Fruit fly (Drosophila melanogaster) whole organism, embryonic: ENCODE data around the gene Nepl12.

ENCODE experiments used
- Atf6 ChIP-seq: fragments of 200-800 bp; sonication (Bioruptor generic); IDR thresholded peaks from 2 replicates; pipeline ENCODE4 v1.3.6; 2022; ENCODE audit warnings: missing biosample characterization, missing genetic modification characterization
- CG10543 ChIP-seq: fragments of 200-800 bp; sonication (Bioruptor generic); optimal IDR thresholded peaks from 3 replicates; lab custom pipeline; 2017; ENCODE audit warnings: missing biosample characterization, mild to moderate bottlenecking, missing genetic modification characterization, moderate library complexity
- CG12236 ChIP-seq: fragments of 200-800 bp; sonication (Bioruptor generic); optimal IDR thresholded peaks from 2 replicates; lab custom pipeline; 2016; ENCODE audit warnings: missing biosample characterization, missing genetic modification characterization
- CG12769 ChIP-seq: fragments of 200-800 bp; sonication (Bioruptor generic); optimal IDR thresholded peaks from 2 replicates; lab custom pipeline; 2019; ENCODE audit warnings: missing biosample characterization, mild to moderate bottlenecking, missing genetic modification characterization, moderate library complexity
- CG13287 ChIP-seq: fragments of 200-800 bp; sonication (Bioruptor generic); IDR thresholded peaks from 2 replicates; pipeline ENCODE4 v1.3.6; 2022; ENCODE audit warnings: missing biosample characterization, missing genetic modification characterization; ENCODE audit not compliant: partially characterized antibody
- CG13894 ChIP-seq: fragments of 200-800 bp; sonication (Bioruptor generic); optimal IDR thresholded peaks from 3 replicates; lab custom pipeline; 2018; ENCODE audit warnings: missing biosample characterization, mild to moderate bottlenecking, missing genetic modification characterization, moderate library complexity
- CG14050 ChIP-seq: fragments of 200-800 bp; sonication (Bioruptor generic); IDR thresholded peaks from 3 replicates; pipeline ENCODE4 v1.3.6; 2022; ENCODE audit warnings: missing biosample characterization, missing genetic modification characterization
- CG18476 ChIP-seq: fragments of 200-800 bp; sonication (Bioruptor generic); optimal IDR thresholded peaks from 2 replicates; lab custom pipeline; 2016; ENCODE audit warnings: missing biosample characterization, mild to moderate bottlenecking, missing genetic modification characterization
- CG33213 ChIP-seq: fragments of 200-800 bp; sonication (Bioruptor generic); optimal IDR thresholded peaks from 3 replicates; lab custom pipeline; 2016; ENCODE audit warnings: missing biosample characterization, missing genetic modification characterization
- CG34224 ChIP-seq: fragments of 200-800 bp; sonication (Bioruptor generic); IDR thresholded peaks from 3 replicates; pipeline ENCODE4 v1.3.6; 2022; ENCODE audit warnings: missing biosample characterization, missing genetic modification characterization; ENCODE audit not compliant: partially characterized antibody
- CG34422 ChIP-seq: fragments of 200-800 bp; sonication (Bioruptor generic); IDR thresholded peaks from 3 replicates; pipeline ENCODE4 v1.3.6; 2022; ENCODE audit warnings: missing biosample characterization, missing genetic modification characterization
- CG42726 ChIP-seq: fragments of 200-800 bp; sonication (Bioruptor generic); IDR thresholded peaks from 2 replicates; pipeline ENCODE4 v1.3.6; 2022; ENCODE audit warnings: missing biosample characterization, missing genetic modification characterization; ENCODE audit not compliant: partially characterized antibody
- CG4404 ChIP-seq: fragments of 200-800 bp; sonication (Bioruptor generic); IDR thresholded peaks from 2 replicates; pipeline ENCODE4 v1.3.6; 2022; ENCODE audit warnings: missing biosample characterization, missing genetic modification characterization
- CG7372 ChIP-seq: fragments of 200-800 bp; sonication (Bioruptor generic); IDR thresholded peaks from 2 replicates; pipeline ENCODE4 v1.3.6; 2022; ENCODE audit warnings: missing biosample characterization, missing genetic modification characterization
- D ChIP-seq, 2 experiments: fragments of 200-800 bp in 1 of 2; fragments of >200 bp in 1 of 2; sonication (Bioruptor generic) in 1 of 2; optimal IDR thresholded peaks; 2 replicates in 1 of 2; 3 replicates in 1 of 2; lab custom pipeline; 2017; ENCODE audit warnings: mild to moderate bottlenecking in 1 of 2, missing biosample characterization in 1 of 2, missing genetic modification characterization in 1 of 2, missing genetic modification reagents in 1 of 2
- Dbx ChIP-seq: fragments of 200-800 bp; sonication (Bioruptor generic); IDR thresholded peaks from 3 replicates; pipeline ENCODE4 v1.3.6; 2022; ENCODE audit warnings: missing biosample characterization, missing genetic modification characterization
- Dll ChIP-seq: fragments of 200-800 bp; sonication (Bioruptor generic); IDR thresholded peaks from 4 replicates; pipeline ENCODE4 v1.3.6; 2022; ENCODE audit warnings: missing biosample characterization, missing genetic modification characterization; ENCODE audit not compliant: partially characterized antibody
- Doc3 ChIP-seq: fragments of 200-800 bp; sonication (Bioruptor generic); IDR thresholded peaks from 3 replicates; pipeline ENCODE4 v1.3.6; 2022; ENCODE audit warnings: missing biosample characterization, missing genetic modification characterization; ENCODE audit not compliant: partially characterized antibody
- H15 ChIP-seq: fragments of 200-800 bp; sonication (Bioruptor generic); IDR thresholded peaks from 3 replicates; pipeline ENCODE4 v1.3.6; 2022; ENCODE audit warnings: missing biosample characterization, missing genetic modification characterization
- Med ChIP-seq: fragments of 200-800 bp; sonication (Bioruptor generic); peaks from one replicate; lab custom pipeline; 2016; ENCODE audit warnings: missing biosample characterization, missing genetic modification characterization, mild to moderate bottlenecking, inconsistent platforms, moderate library complexity
- Mrtf ChIP-seq: fragments of 200-800 bp; sonication (Bioruptor generic); IDR thresholded peaks from 3 replicates; pipeline ENCODE4 v1.3.6; 2022; ENCODE audit warnings: missing biosample characterization, missing genetic modification characterization
- NFAT ChIP-seq: fragments of 200-800 bp; sonication (Bioruptor generic); IDR thresholded peaks from 2 replicates; pipeline ENCODE4 v1.3.6; 2022; ENCODE audit warnings: missing biosample characterization, missing genetic modification characterization
- Rfx ChIP-seq: fragments of 200-800 bp; sonication (Bioruptor generic); IDR thresholded peaks from 2 replicates; pipeline ENCODE4 v1.3.6; 2022; ENCODE audit warnings: missing biosample characterization, missing genetic modification characterization
- amos ChIP-seq: fragments of 200-800 bp; sonication (Bioruptor generic); IDR thresholded peaks from 2 replicates; pipeline ENCODE4 v1.3.6; 2022; ENCODE audit warnings: missing biosample characterization, missing genetic modification characterization; ENCODE audit not compliant: partially characterized antibody
- ara ChIP-seq: fragments of 200-800 bp; sonication (Bioruptor generic); IDR thresholded peaks from 2 replicates; pipeline ENCODE4 v1.3.6; 2022; ENCODE audit warnings: missing biosample characterization, missing genetic modification characterization
- chinmo ChIP-seq: fragments of 200-800 bp; sonication (Bioruptor generic); IDR thresholded peaks from 4 replicates; pipeline ENCODE4 v1.3.6; 2022; ENCODE audit warnings: missing biosample characterization, missing genetic modification characterization; ENCODE audit not compliant: partially characterized antibody
- dmrt11E ChIP-seq: fragments of 200-800 bp; sonication (Bioruptor generic); optimal IDR thresholded peaks from 3 replicates; lab custom pipeline; 2018; ENCODE audit warnings: missing biosample characterization, mild to moderate bottlenecking, missing genetic modification characterization, moderate library complexity
- ftz-f1 ChIP-seq: fragments of 200-800 bp; sonication (Bioruptor generic); optimal IDR thresholded peaks from 2 replicates; lab custom pipeline; 2016; ENCODE audit warnings: missing biosample characterization, missing genetic modification characterization
- gcm ChIP-seq: fragments of 200-800 bp; sonication (Bioruptor generic); optimal IDR thresholded peaks from 2 replicates; lab custom pipeline; 2019; ENCODE audit warnings: missing biosample characterization, mild to moderate bottlenecking, missing genetic modification characterization, moderate library complexity
- hbn ChIP-seq: fragments of 200-800 bp; sonication (Bioruptor generic); IDR thresholded peaks from 2 replicates; pipeline ENCODE4 v1.3.6; 2022; ENCODE audit warnings: missing biosample characterization, missing genetic modification characterization; ENCODE audit not compliant: partially characterized antibody
- her ChIP-seq: fragments of 200-800 bp; sonication (Bioruptor generic); optimal IDR thresholded peaks from 2 replicates; lab custom pipeline; 2016; ENCODE audit warnings: missing biosample characterization, missing genetic modification characterization
- lov ChIP-seq, 2 experiments: fragments of 200-800 bp in 1 of 2; fragments of >200 bp in 1 of 2; sonication (Bioruptor generic) in 1 of 2; IDR thresholded peaks in 1 of 2; optimal IDR thresholded peaks in 1 of 2; 2 replicates in 1 of 2; 3 replicates in 1 of 2; pipeline versions ENCODE4 v1.3.6 to Lab custom; 2017 to 2022; ENCODE audit warnings: missing biosample characterization in 1 of 2, missing genetic modification characterization in 1 of 2
- sqz ChIP-seq: fragments of 200-800 bp; sonication (Bioruptor generic); optimal IDR thresholded peaks from 3 replicates; lab custom pipeline; 2018; ENCODE audit warnings: missing biosample characterization, mild to moderate bottlenecking, missing genetic modification characterization
- tna ChIP-seq: fragments of 200-800 bp; sonication (Bioruptor generic); IDR thresholded peaks from 2 replicates; pipeline ENCODE4 v1.3.6; 2022; ENCODE audit warnings: missing biosample characterization, missing genetic modification characterization; ENCODE audit not compliant: partially characterized antibody
- ttk ChIP-seq: fragments of 200-800 bp; sonication (Bioruptor generic); IDR thresholded peaks from 2 replicates; pipeline ENCODE4 v2.1.2; 2022; ENCODE audit warnings: missing biosample characterization, missing genetic modification characterization
- unpg ChIP-seq: fragments of 200-800 bp; sonication (Bioruptor generic); optimal IDR thresholded peaks from 3 replicates; lab custom pipeline; 2018; ENCODE audit warnings: missing biosample characterization, mild to moderate bottlenecking, missing genetic modification characterization, moderate library complexity
- vvl ChIP-seq: fragments of 200-800 bp; sonication (Bioruptor generic); IDR thresholded peaks from 2 replicates; pipeline ENCODE4 v1.3.6; 2022; ENCODE audit warnings: missing biosample characterization, missing genetic modification characterization

Nepl12 gene

dm6 chr3R:9626266-9626665 is 49.1 kb upstream of the Nepl12 start:
- TF ChIP-seq her (GFP tag; lab: Kevin White, UChicago): no peak
- peak; percentile 30; the same call in 1 of the 2 replicates for TF ChIP-seq Rfx (GFP tag; lab: Robert Waterston, UW)
- peak; percentile 15; the same call in 1 of the 2 replicates for TF ChIP-seq tna (GFP tag; lab: Robert Waterston, UW)
- no peak for TF ChIP-seq Mrtf (GFP tag; lab: Robert Waterston, UW)
- TF ChIP-seq CG18476 (GFP tag; lab: Kevin White, UChicago): no peak
- peak; percentile 65 for TF ChIP-seq CG12769 (tag; lab: Kevin White, UChicago)
- TF ChIP-seq CG33213 (GFP tag; lab: Kevin White, UChicago): no peak
- no peak for TF ChIP-seq CG12236 (GFP tag; lab: Kevin White, UChicago)
- TF ChIP-seq Med: peak; percentile 57
- TF ChIP-seq Doc3 (GFP tag; lab: Robert Waterston, UW): no peak
- no peak for TF ChIP-seq Dll (GFP tag; lab: Robert Waterston, UW)
- TF ChIP-seq lov (optimal IDR thresholded peaks at IDR 0.05; lab: Kevin White, UChicago): no peak
- 0 out of 3 replicates have a peak, but pooled peaks have one; percentile 57 for TF ChIP-seq lov (GFP tag; IDR thresholded peaks at IDR 0.05; lab: Robert Waterston, UW)
- no peak for TF ChIP-seq CG7372 (GFP tag; lab: Robert Waterston, UW)
- TF ChIP-seq CG14050: no peak
- no peak for TF ChIP-seq ttk
- peak; percentile 15; the same call in 1 of the 2 replicates for TF ChIP-seq amos (GFP tag; lab: Robert Waterston, UW)
- peak; percentile 10; the same call in 1 of the 3 replicates for TF ChIP-seq CG34224 (GFP tag; lab: Robert Waterston, UW)
- TF ChIP-seq ftz-f1 (GFP tag; lab: Kevin White, UChicago): peak; percentile 57
- no peak for TF ChIP-seq dmrt11E (tag; lab: Kevin White, UChicago)
- no peak for TF ChIP-seq CG4404 (GFP tag; lab: Robert Waterston, UW)
- peak; percentile 84 for TF ChIP-seq chinmo (GFP tag; lab: Robert Waterston, UW)
- TF ChIP-seq Atf6 (GFP tag; lab: Robert Waterston, UW): 0 out of 2 replicates have a peak, but pooled peaks have one; percentile 15
- TF ChIP-seq CG34422 (GFP tag; lab: Robert Waterston, UW): 0 out of 3 replicates have a peak, but pooled peaks have one; percentile 8
- TF ChIP-seq unpg: no peak
- TF ChIP-seq NFAT (GFP tag; lab: Robert Waterston, UW): peak; percentile 25; the same call in 1 of the 2 replicates
- no peak for TF ChIP-seq gcm (GFP tag; lab: Kevin White, UChicago)
- peak; percentile 31 for TF ChIP-seq CG13894 (tag; lab: Kevin White, UChicago)
- TF ChIP-seq H15 (GFP tag; lab: Robert Waterston, UW): 0 out of 3 replicates have a peak, but pooled peaks have one; percentile 9
- no peak for TF ChIP-seq sqz (GFP tag; lab: Kevin White, UChicago)
- peak; percentile 26 for TF ChIP-seq CG10543 (GFP tag; lab: Kevin White, UChicago)
- no peak for TF ChIP-seq D (optimal IDR thresholded peaks at IDR 0.05; lab: Kevin White, UChicago)
- TF ChIP-seq D (GFP tag; optimal IDR thresholded peaks at IDR 0.05; lab: Kevin White, UChicago): no peak
- 0 out of 2 replicates have a peak, but pooled peaks have one; percentile 13 for TF ChIP-seq vvl (GFP tag; lab: Robert Waterston, UW)
- TF ChIP-seq hbn (GFP tag; lab: Robert Waterston, UW): no peak
- 0 out of 2 replicates have a peak, but pooled peaks have one; percentile 35 for TF ChIP-seq CG42726 (GFP tag; lab: Robert Waterston, UW)
- TF ChIP-seq Dbx (GFP tag; lab: Robert Waterston, UW): peak; percentile 27; the same call in 1 of the 3 replicates
- no peak for TF ChIP-seq ara (GFP tag; lab: Robert Waterston, UW)
- TF ChIP-seq CG13287 (GFP tag; lab: Robert Waterston, UW): peak; percentile 9; the same call in 1 of the 2 replicates
